Worm (Caenorhabditis elegans) whole organism, L4/young adult: ENCODE measurements around the gene Y46G5A.29.

Source experiments
- W03F9.2 ChIP-seq: fragments of 150-350 bp; optimal IDR thresholded peaks from 2 replicates; lab custom pipeline; 2014; ENCODE audit warnings: missing biosample characterization, missing genetic modification characterization
- dao-5 ChIP-seq: sonication (generic microtip); optimal IDR thresholded peaks from 2 replicates; lab custom pipeline; 2016; ENCODE audit warnings: missing genotype, missing genetic modification characterization, moderate library complexity, missing compliant biosample characterization
- him-1 ChIP-seq: sonication (generic microtip); optimal IDR thresholded peaks from 2 replicates; lab custom pipeline; 2016; ENCODE audit warnings: missing genotype, missing genetic modification reagents, missing genetic modification characterization, missing compliant biosample characterization

DNA sequence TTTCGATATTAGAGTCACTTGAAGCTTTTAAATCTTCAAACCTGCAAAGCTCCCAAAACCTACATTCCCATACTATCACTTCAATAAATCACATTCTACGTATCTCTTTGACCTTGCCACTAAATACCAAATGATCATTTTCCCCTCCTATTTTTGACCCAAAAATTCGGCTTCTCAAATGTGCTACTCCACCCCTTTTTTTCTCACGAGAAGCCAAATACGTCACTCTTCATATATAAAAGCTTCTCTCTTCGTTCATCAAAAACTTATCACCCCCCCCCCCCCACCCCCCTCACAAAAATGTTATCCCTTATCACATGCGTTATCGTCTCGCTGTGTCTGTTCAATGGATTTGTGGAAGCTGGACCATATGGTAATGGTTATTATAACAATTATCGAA, 29.2 kb upstream of the Y46G5A.29 start, which contains the start of gene Y46G5A.38:
- TF ChIP-seq dao-5 (tag; lab: Kevin White, UChicago) (no peak), him-1 (tag; lab: Kevin White, UChicago) (no peak), W03F9.2 (tag; lab: Kevin White, UChicago) (no peak)
